Fruit fly (Drosophila melanogaster): ENCODE results near the gene Gr63a.
A peak's percentile ranks its signal among the peaks of the same experiment; 100 is the strongest.

The Gr63a gene

dm6 chr3L:3935567-3936207 lies 39.3 kb upstream of the Gr63a start, which contains the start of gene Eip63F-1:
TSS of gene Eip63F-1 (minus strand) at chr3L:3935617.
- no peak for TF ChIP-seq cnc (optimal IDR thresholded peaks at IDR 0.05)
- no peak for TF ChIP-seq CG33017 (tag; optimal IDR thresholded peaks at IDR 0.05)
- TF ChIP-seq CG12768 (GFP tag; optimal IDR thresholded peaks at IDR 0.05), result no peak
- no peak for TF ChIP-seq kay (GFP tag; ENCODE audit: borderline replicate concordance)
- TF ChIP-seq cic (GFP tag; optimal IDR thresholded peaks at IDR 0.05), result no peak

- TF ChIP-seq kay (GFP tag; ENCODE audit: borderline replicate concordance) (no peak), CG5204 (GFP tag; optimal IDR thresholded peaks at IDR 0.05) (no peak), Mnt (GFP tag; optimal IDR thresholded peaks at IDR 0.05) (no peak), bab1 (GFP tag; optimal IDR thresholded peaks at IDR 0.05) (no peak), CG11617 (GFP tag; optimal IDR thresholded peaks at IDR 0.05) (no peak), CG14711 (tag; optimal IDR thresholded peaks at IDR 0.05) (no peak), Hr96 (GFP tag; optimal IDR thresholded peaks at IDR 0.05) (no peak), tj (GFP tag; optimal IDR thresholded peaks at IDR 0.05) (no peak), toe (GFP tag; optimal IDR thresholded peaks at IDR 0.05) (no peak), CG7101 (tag; optimal IDR thresholded peaks at IDR 0.05) (no peak), cnc (optimal IDR thresholded peaks at IDR 0.05) (no peak), cic (GFP tag; optimal IDR thresholded peaks at IDR 0.05) (no peak), CG33017 (tag; optimal IDR thresholded peaks at IDR 0.05) (no peak), ovo (GFP tag; optimal IDR thresholded peaks at IDR 0.05) (no peak), Clk (GFP tag; optimal IDR thresholded peaks at IDR 0.05) (no peak), CG7045 (GFP tag; optimal IDR thresholded peaks at IDR 0.05) (no peak), CG12768 (GFP tag; optimal IDR thresholded peaks at IDR 0.05) (no peak), CG1620 (GFP tag; optimal IDR thresholded peaks at IDR 0.05) (no peak), pad (GFP tag; optimal IDR thresholded peaks at IDR 0.05) (no peak), Crg-1 (GFP tag; optimal IDR thresholded peaks at IDR 0.05) (no peak)
These were observed 37.7 kb upstream of the Gr63a start for dm6 chr3L:3934110-3934509.

dm6 chr3L:3933599-3933998 lies 37.2 kb upstream of the Gr63a start:
- TF ChIP-seq kay (GFP tag; ENCODE audit: borderline replicate concordance) (peak; percentile 59), ovo (GFP tag; optimal IDR thresholded peaks at IDR 0.05) (no peak)

dm6 chr3L:3932742-3933289 lies 36.4 kb upstream of the Gr63a start:
- no peak for TF ChIP-seq CG1620 (GFP tag; optimal IDR thresholded peaks at IDR 0.05)
- TF ChIP-seq kay (GFP tag; ENCODE audit: borderline replicate concordance), result peak; percentile 65
- TF ChIP-seq CG7101 (tag; optimal IDR thresholded peaks at IDR 0.05), result peak; percentile 25

dm6 chr3L:3931778-3932177 lies 35.4 kb upstream of the Gr63a start:
- no peak for TF ChIP-seq Clk (GFP tag; optimal IDR thresholded peaks at IDR 0.05)
- no peak for TF ChIP-seq CG5204 (GFP tag; optimal IDR thresholded peaks at IDR 0.05)
- no peak for TF ChIP-seq CG12768 (GFP tag; optimal IDR thresholded peaks at IDR 0.05)
- no peak for TF ChIP-seq Mnt (GFP tag; optimal IDR thresholded peaks at IDR 0.05)
- TF ChIP-seq tj (GFP tag; optimal IDR thresholded peaks at IDR 0.05), result peak; percentile 72
- no peak for TF ChIP-seq CG14711 (tag; optimal IDR thresholded peaks at IDR 0.05)
- no peak for TF ChIP-seq pad (GFP tag; optimal IDR thresholded peaks at IDR 0.05)
- TF ChIP-seq ovo (GFP tag; optimal IDR thresholded peaks at IDR 0.05), result no peak

- no peak for TF ChIP-seq toe (GFP tag; optimal IDR thresholded peaks at IDR 0.05)
- no peak for TF ChIP-seq ovo (GFP tag; optimal IDR thresholded peaks at IDR 0.05)
- TF ChIP-seq CG12768 (GFP tag; optimal IDR thresholded peaks at IDR 0.05), result no peak
- no peak for TF ChIP-seq CG11617 (GFP tag; optimal IDR thresholded peaks at IDR 0.05)
- no peak for TF ChIP-seq CG1620 (GFP tag; optimal IDR thresholded peaks at IDR 0.05)
- no peak for TF ChIP-seq CG14711 (tag; optimal IDR thresholded peaks at IDR 0.05)
- no peak for TF ChIP-seq Clk (GFP tag; optimal IDR thresholded peaks at IDR 0.05)
- TF ChIP-seq CG5204 (GFP tag; optimal IDR thresholded peaks at IDR 0.05), result no peak
- TF ChIP-seq CG33017 (tag; optimal IDR thresholded peaks at IDR 0.05), result no peak
- no peak for TF ChIP-seq Crg-1 (GFP tag; optimal IDR thresholded peaks at IDR 0.05)
- TF ChIP-seq tj (GFP tag; optimal IDR thresholded peaks at IDR 0.05), result no peak
- no peak for TF ChIP-seq kay (GFP tag; ENCODE audit: borderline replicate concordance)
- TF ChIP-seq bab1 (GFP tag; optimal IDR thresholded peaks at IDR 0.05), result no peak
- TF ChIP-seq Mnt (GFP tag; optimal IDR thresholded peaks at IDR 0.05), result no peak
- TF ChIP-seq Hr96 (GFP tag; optimal IDR thresholded peaks at IDR 0.05), result no peak
- TF ChIP-seq CG7101 (tag; optimal IDR thresholded peaks at IDR 0.05), result no peak
These were observed 34.5 kb upstream of the Gr63a start for dm6 chr3L:3930930-3931329.

dm6 chr3L:3929968-3930767 lies 33.8 kb upstream of the Gr63a start:
- TF ChIP-seq toe (GFP tag; optimal IDR thresholded peaks at IDR 0.05) (no peak), ovo (GFP tag; optimal IDR thresholded peaks at IDR 0.05) (no peak), CG33017 (tag; optimal IDR thresholded peaks at IDR 0.05) (no peak), pad (GFP tag; optimal IDR thresholded peaks at IDR 0.05) (no peak), Crg-1 (GFP tag; optimal IDR thresholded peaks at IDR 0.05) (no peak), CG1620 (GFP tag; optimal IDR thresholded peaks at IDR 0.05) (no peak), CG14711 (tag; optimal IDR thresholded peaks at IDR 0.05) (no peak), cic (GFP tag; optimal IDR thresholded peaks at IDR 0.05) (no peak), Mnt (GFP tag; optimal IDR thresholded peaks at IDR 0.05) (no peak), CG7045 (GFP tag; optimal IDR thresholded peaks at IDR 0.05) (no peak), kay (GFP tag; ENCODE audit: borderline replicate concordance) (no peak), bab1 (GFP tag; optimal IDR thresholded peaks at IDR 0.05) (no peak)

Measured in whole organism, adult.